Fruit fly (Drosophila melanogaster) whole organism, prepupa: ENCODE results near the gene mAChR-C.

ENCODE experiments used
- CG10631 ChIP-seq: fragments of 200-800 bp; sonication (Bioruptor generic); optimal IDR thresholded peaks from 2 replicates; lab custom pipeline; 2016; ENCODE audit warnings: missing biosample characterization, missing genetic modification characterization
- CG10669 ChIP-seq: fragments of 200-800 bp; sonication (Bioruptor generic); optimal IDR thresholded peaks from 3 replicates; lab custom pipeline; 2018; ENCODE audit warnings: missing biosample characterization, mild to moderate bottlenecking, missing genetic modification characterization, moderate library complexity
- CG11294 ChIP-seq: fragments of 200-800 bp; sonication (Bioruptor generic); IDR thresholded peaks from 2 replicates; pipeline ENCODE4 v1.3.6; 2022; ENCODE audit warnings: missing biosample characterization, missing genetic modification characterization
- CG11762 ChIP-seq: fragments of 200-800 bp; sonication (Bioruptor generic); optimal IDR thresholded peaks from 3 replicates; lab custom pipeline; 2016; ENCODE audit warnings: missing biosample characterization, missing genetic modification characterization; ENCODE audit not compliant: insufficient read depth
- CG15336 ChIP-seq: fragments of 200-800 bp; sonication (Bioruptor generic); IDR thresholded peaks from 2 replicates; pipeline ENCODE4 v1.3.6; 2022; ENCODE audit warnings: missing biosample characterization, missing genetic modification characterization
- CG1621 ChIP-seq: fragments of 200-800 bp; sonication (Bioruptor generic); optimal IDR thresholded peaks from 3 replicates; lab custom pipeline; 2018; ENCODE audit warnings: missing biosample characterization, mild to moderate bottlenecking, missing genetic modification characterization
- CG16779 ChIP-seq: fragments of 200-800 bp; sonication (Bioruptor generic); optimal IDR thresholded peaks from 3 replicates; lab custom pipeline; 2017; ENCODE audit warnings: missing biosample characterization, mild to moderate bottlenecking, missing genetic modification characterization
- CG3032 ChIP-seq: fragments of 200-800 bp; optimal IDR thresholded peaks from 2 replicates; lab custom pipeline; 2019; ENCODE audit warnings: missing biosample characterization, mild to moderate bottlenecking, missing genetic modification characterization, moderate library complexity
- CG31627 ChIP-seq: fragments of 200-800 bp; sonication (Bioruptor generic); optimal IDR thresholded peaks from 3 replicates; lab custom pipeline; 2016; ENCODE audit warnings: missing biosample characterization, missing genetic modification characterization
- CG32006 ChIP-seq: fragments of 200-800 bp; sonication (Bioruptor generic); optimal IDR thresholded peaks from 3 replicates; lab custom pipeline; 2017; ENCODE audit warnings: missing biosample characterization, mild to moderate bottlenecking, missing genetic modification characterization
- CG4318 ChIP-seq: fragments of 200-800 bp; sonication (Bioruptor generic); optimal IDR thresholded peaks from 3 replicates; lab custom pipeline; 2017; ENCODE audit warnings: missing biosample characterization, mild to moderate bottlenecking, missing genetic modification characterization
- CG6163 ChIP-seq: fragments of 200-800 bp; sonication (Bioruptor generic); IDR thresholded peaks from 3 replicates; pipeline ENCODE4 v1.3.6; 2022; ENCODE audit warnings: missing biosample characterization, missing genetic modification characterization
- CG6792 ChIP-seq: fragments of 200-800 bp; sonication (Bioruptor generic); optimal IDR thresholded peaks from 3 replicates; lab custom pipeline; 2016; ENCODE audit warnings: missing biosample characterization, missing genetic modification characterization
- CG6808 ChIP-seq: fragments of 200-800 bp; sonication (Bioruptor generic); optimal IDR thresholded peaks from 3 replicates; lab custom pipeline; 2017; ENCODE audit warnings: missing biosample characterization, missing genetic modification characterization, mild to moderate bottlenecking, moderate library complexity, missing genetic modification reagents
- CG6854 ChIP-seq: fragments of 200-800 bp; sonication (Bioruptor generic); optimal IDR thresholded peaks from 2 replicates; lab custom pipeline; 2017; ENCODE audit warnings: missing biosample characterization, mild to moderate bottlenecking, missing genetic modification characterization
- CG7368 ChIP-seq: fragments of 200-800 bp; sonication (Bioruptor generic); optimal IDR thresholded peaks from 3 replicates; lab custom pipeline; 2016; ENCODE audit warnings: missing biosample characterization, missing genetic modification characterization
- CG8319 ChIP-seq: fragments of 200-800 bp; sonication (Bioruptor generic); optimal IDR thresholded peaks from 3 replicates; lab custom pipeline; 2016; ENCODE audit warnings: missing biosample characterization, missing genetic modification characterization
- CG8632 ChIP-seq: fragments of 200-800 bp; sonication (Bioruptor generic); optimal IDR thresholded peaks from 3 replicates; lab custom pipeline; 2016; ENCODE audit warnings: missing biosample characterization, missing genetic modification characterization
- CG9139 ChIP-seq: fragments of 200-800 bp; sonication (Bioruptor generic); optimal IDR thresholded peaks from 3 replicates; lab custom pipeline; 2017; ENCODE audit warnings: missing biosample characterization, mild to moderate bottlenecking, missing genetic modification characterization
- Eip78C ChIP-seq: fragments of 200-800 bp; sonication (Bioruptor generic); peaks from one replicate; lab custom pipeline; 2016; ENCODE audit warnings: missing biosample characterization, missing genetic modification characterization
- Eip93F ChIP-seq: fragments of 200-800 bp; sonication (Bioruptor generic); optimal IDR thresholded peaks from 2 replicates; lab custom pipeline; 2016; ENCODE audit warnings: missing biosample characterization, mild to moderate bottlenecking, missing genetic modification characterization
- Ets21C ChIP-seq: fragments of 200-800 bp; sonication (Bioruptor generic); optimal IDR thresholded peaks from 3 replicates; lab custom pipeline; 2016; ENCODE audit warnings: missing biosample characterization, missing genetic modification characterization
- Gug ChIP-seq: fragments of 200-800 bp; sonication (Bioruptor generic); IDR thresholded peaks from 2 replicates; pipeline ENCODE4 v1.3.6; 2022; ENCODE audit warnings: missing biosample characterization, missing genetic modification characterization
- Hr38 ChIP-seq: sonication (Bioruptor generic); optimal IDR thresholded peaks from 2 replicates; lab custom pipeline; 2016; ENCODE audit warnings: missing biosample characterization, missing genetic modification characterization
- Hr39 ChIP-seq: fragments of 200-800 bp; sonication (Bioruptor generic); optimal IDR thresholded peaks from 2 replicates; lab custom pipeline; 2016; ENCODE audit warnings: missing biosample characterization, missing genetic modification characterization
- Hr4 ChIP-seq: fragments of 200-800 bp; sonication (Bioruptor generic); optimal IDR thresholded peaks from 3 replicates; lab custom pipeline; 2016; ENCODE audit warnings: missing biosample characterization, missing genetic modification characterization
- Lpt ChIP-seq: fragments of 200-800 bp; sonication (Bioruptor generic); optimal IDR thresholded peaks from 3 replicates; lab custom pipeline; 2016; ENCODE audit warnings: missing biosample characterization, missing genetic modification characterization
- Met ChIP-seq: fragments of 200-800 bp; sonication (Bioruptor generic); optimal IDR thresholded peaks from 3 replicates; lab custom pipeline; 2016; ENCODE audit warnings: missing biosample characterization, missing genetic modification characterization
- OdsH ChIP-seq: fragments of 200-800 bp; sonication (Bioruptor generic); optimal IDR thresholded peaks from 3 replicates; lab custom pipeline; 2016; ENCODE audit warnings: missing biosample characterization, missing genetic modification characterization
- Sox102F ChIP-seq: fragments of 200-800 bp; sonication (Bioruptor generic); optimal IDR thresholded peaks from 2 replicates; lab custom pipeline; 2016; ENCODE audit warnings: missing biosample characterization, mild to moderate bottlenecking, missing genetic modification characterization
- Sox14 ChIP-seq: fragments of 200-800 bp; sonication (Bioruptor generic); optimal IDR thresholded peaks from 3 replicates; lab custom pipeline; 2016; ENCODE audit warnings: missing biosample characterization, missing genetic modification characterization
- Sox15 ChIP-seq: fragments of 200-800 bp; sonication (Bioruptor generic); optimal IDR thresholded peaks from 3 replicates; lab custom pipeline; 2016; ENCODE audit warnings: missing biosample characterization, missing genetic modification characterization
- achi ChIP-seq: fragments of 200-800 bp; sonication (Bioruptor generic); optimal IDR thresholded peaks from 3 replicates; lab custom pipeline; 2016; ENCODE audit warnings: missing biosample characterization, missing genetic modification characterization
- acj6 ChIP-seq: fragments of 200-800 bp; sonication (Bioruptor generic); optimal IDR thresholded peaks from 3 replicates; lab custom pipeline; 2016; ENCODE audit warnings: missing biosample characterization, missing genetic modification characterization
- cyc ChIP-seq: fragments of 200-800 bp; sonication (Bioruptor generic); optimal IDR thresholded peaks from 3 replicates; lab custom pipeline; 2016; ENCODE audit warnings: missing biosample characterization, missing genetic modification characterization
- dsx ChIP-seq: fragments of 200-800 bp; optimal IDR thresholded peaks from 3 replicates; lab custom pipeline; 2019; ENCODE audit warnings: missing biosample characterization, mild to moderate bottlenecking, missing genetic modification characterization, moderate library complexity; ENCODE audit not compliant: poor library complexity, severe bottlenecking
- eg ChIP-seq: fragments of 200-800 bp; sonication (Bioruptor generic); IDR thresholded peaks from 3 replicates; pipeline ENCODE4 v1.3.6; 2022; ENCODE audit warnings: missing biosample characterization, missing genetic modification characterization
- esn ChIP-seq: fragments of 200-800 bp; sonication (Bioruptor generic); optimal IDR thresholded peaks from 2 replicates; lab custom pipeline; 2016; ENCODE audit warnings: missing biosample characterization, mild to moderate bottlenecking, missing genetic modification characterization, moderate library complexity
- fd85E ChIP-seq: fragments of 200-800 bp; sonication (Bioruptor generic); optimal IDR thresholded peaks from 3 replicates; lab custom pipeline; 2016; ENCODE audit warnings: missing biosample characterization, missing genetic modification characterization
- fkh ChIP-seq: fragments of 200-800 bp; sonication (Bioruptor generic); optimal IDR thresholded peaks from 3 replicates; lab custom pipeline; 2017; ENCODE audit warnings: missing biosample characterization, mild to moderate bottlenecking, missing genetic modification characterization, moderate library complexity
- lz ChIP-seq: fragments of 200-800 bp; sonication (Bioruptor generic); optimal IDR thresholded peaks from 3 replicates; lab custom pipeline; 2016; ENCODE audit warnings: missing biosample characterization, missing genetic modification characterization
- net ChIP-seq: fragments of 200-800 bp; sonication (Bioruptor generic); optimal IDR thresholded peaks from 3 replicates; lab custom pipeline; 2016; ENCODE audit warnings: missing biosample characterization, missing genetic modification characterization
- pdm3 ChIP-seq: fragments of 200-800 bp; sonication (Bioruptor generic); optimal IDR thresholded peaks from 3 replicates; lab custom pipeline; 2016; ENCODE audit warnings: missing biosample characterization, missing genetic modification characterization
- spab ChIP-seq: fragments of 200-800 bp; sonication (Bioruptor generic); optimal IDR thresholded peaks from 2 replicates; lab custom pipeline; 2017; ENCODE audit warnings: missing biosample characterization, mild to moderate bottlenecking, missing genetic modification characterization, missing genetic modification reagents
- ss ChIP-seq, 2 experiments: fragments of 200-800 bp; sonication (Bioruptor generic); optimal IDR thresholded peaks; 2 replicates in 1 of 2; 3 replicates in 1 of 2; lab custom pipeline; 2017 to 2018; ENCODE audit warnings: mild to moderate bottlenecking in 2 of 2, missing biosample characterization in 2 of 2, missing genetic modification characterization in 2 of 2, moderate library complexity in 1 of 2
- vri ChIP-seq: fragments of 200-800 bp; sonication (Bioruptor generic); optimal IDR thresholded peaks from 3 replicates; lab custom pipeline; 2016; ENCODE audit warnings: missing biosample characterization, mild to moderate bottlenecking, missing genetic modification characterization

mAChR-C gene

DNA sequence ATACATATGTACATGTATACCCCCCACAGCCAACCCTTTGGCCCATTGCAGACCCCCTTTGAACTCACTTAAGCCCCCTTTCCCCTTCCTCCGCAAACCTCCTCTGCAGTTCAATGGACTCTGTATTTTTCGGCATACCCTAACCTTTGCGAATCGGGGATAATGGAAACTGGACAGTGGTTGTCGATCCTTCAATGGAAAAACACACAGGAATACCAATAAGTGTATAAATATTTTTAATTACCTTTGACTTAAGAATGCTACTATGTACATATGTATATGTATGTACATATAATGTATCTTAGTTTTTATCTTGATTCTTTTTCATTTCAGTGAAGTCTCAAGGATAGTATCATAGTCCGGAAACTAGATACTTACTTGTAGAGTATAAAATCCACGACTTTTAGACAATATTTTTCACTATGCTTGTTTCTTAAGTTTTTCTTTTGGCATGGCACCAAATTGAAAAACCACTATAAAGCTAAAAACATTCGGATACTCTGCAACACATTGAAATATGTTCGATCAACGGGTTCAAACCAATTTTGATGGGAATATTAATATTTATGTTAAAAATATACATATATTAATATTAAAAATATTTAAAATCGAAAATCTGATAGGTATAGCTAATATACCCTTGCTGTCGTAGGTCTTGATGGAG is 24.0 kb upstream of the mAChR-C start (continued):
- TF ChIP-seq fd85E (GFP tag; lab: Kevin White, UChicago): no peak
- TF ChIP-seq vri (GFP tag; lab: Kevin White, UChicago): no peak
- TF ChIP-seq cyc (GFP tag; lab: Kevin White, UChicago): peak; percentile 47
- TF ChIP-seq acj6: peak; percentile 57
- TF ChIP-seq lz (GFP tag; lab: Kevin White, UChicago): peak; percentile 60
- TF ChIP-seq CG6163 (GFP tag; lab: Robert Waterston, UW): peak; percentile 78
- TF ChIP-seq CG6792 (GFP tag; lab: Kevin White, UChicago): peak; percentile 32
- peak; percentile 21 for TF ChIP-seq CG16779 (tag; lab: Kevin White, UChicago)
- no peak for TF ChIP-seq CG1621
- TF ChIP-seq, all 60 proteins: peak for 49

DNA sequence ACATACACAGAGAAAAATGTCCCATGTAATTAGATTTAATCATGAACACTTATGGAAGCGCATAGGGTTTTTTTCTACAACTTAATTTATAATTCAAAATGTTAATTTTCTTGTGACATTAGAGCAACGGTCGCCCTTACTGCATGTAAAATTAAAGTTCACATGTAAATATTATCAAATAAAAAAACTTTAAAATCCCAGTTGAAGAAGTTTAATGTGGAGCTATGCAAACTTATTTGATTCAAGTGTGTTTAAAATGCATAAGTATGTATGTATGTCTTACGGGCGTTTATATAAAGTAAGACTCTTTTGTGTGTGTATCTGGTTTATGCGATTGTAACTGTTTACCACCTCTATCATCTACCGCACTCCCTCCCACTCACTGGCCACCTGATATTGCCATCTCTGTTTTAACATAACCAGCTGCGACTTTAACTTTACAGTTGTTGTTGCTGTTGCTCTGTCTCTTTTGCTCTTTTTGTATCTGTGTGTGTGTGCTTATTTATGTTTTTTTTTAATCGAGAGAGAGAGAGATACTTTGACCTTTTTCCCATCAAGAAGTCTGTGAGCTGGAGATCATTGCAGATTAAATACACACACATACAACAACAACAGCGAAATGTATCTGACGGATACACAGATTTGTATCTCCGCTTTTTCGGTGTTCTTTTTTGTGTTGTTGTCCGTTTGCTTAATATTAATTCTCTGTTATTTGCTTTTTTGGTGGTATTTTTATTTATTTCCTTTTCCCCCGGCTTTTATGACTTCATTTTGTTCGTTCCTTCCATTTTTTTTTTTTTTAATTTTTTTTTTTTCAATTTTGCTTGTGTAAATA is 23.1 kb upstream of the mAChR-C start:
- TF ChIP-seq lz (GFP tag; lab: Kevin White, UChicago) (peak; percentile 95), Hr4 (GFP tag; lab: Kevin White, UChicago) (peak; percentile 91), CG8632 (GFP tag; lab: Kevin White, UChicago) (peak; percentile 88), fd85E (GFP tag; lab: Kevin White, UChicago) (no peak), CG3032 (tag; lab: Kevin White, UChicago) (peak; percentile 87), CG6792 (GFP tag; lab: Kevin White, UChicago) (peak; percentile 90), Ets21C (peak; percentile 91), Eip78C (GFP tag; lab: Kevin White, UChicago) (peak; percentile 99), CG31627 (GFP tag; lab: Kevin White, UChicago) (peak; percentile 92), net (GFP tag; lab: Kevin White, UChicago) (peak; percentile 86), CG7368 (peak; percentile 41), CG6854 (GFP tag; lab: Kevin White, UChicago) (no peak), CG10669 (peak; percentile 66), Hr39 (GFP tag; lab: Kevin White, UChicago) (peak; percentile 91), CG6808 (GFP tag; lab: Kevin White, UChicago) (peak; percentile 69), vri (GFP tag; lab: Kevin White, UChicago) (peak; percentile 77), Met (GFP tag; lab: Kevin White, UChicago) (peak; percentile 92), Lpt (GFP tag; lab: Kevin White, UChicago) (peak; percentile 76), eg (GFP tag; lab: Robert Waterston, UW) (peak; percentile 70), Sox14 (GFP tag; lab: Kevin White, UChicago) (peak; percentile 94), CG4318 (GFP tag; lab: Kevin White, UChicago) (peak; percentile 90), CG11762 (peak; percentile 48), fkh (peak; percentile 91), ss (GFP tag; optimal IDR thresholded peaks at IDR 0.05; lab: Kevin White, UChicago) (peak; percentile 81 to 92), pdm3 (peak; percentile 95), CG8319 (GFP tag; lab: Kevin White, UChicago) (peak; percentile 63), CG10631 (GFP tag; lab: Kevin White, UChicago) (peak; percentile 88), acj6 (peak; percentile 94), Hr38 (no peak), spab (GFP tag; lab: Kevin White, UChicago) (peak; percentile 66), dsx (GFP tag; lab: Kevin White, UChicago) (peak; percentile 85), CG32006 (GFP tag; lab: Kevin White, UChicago) (peak; percentile 96), Gug (GFP tag; lab: Robert Waterston, UW) (peak; percentile 49), CG1621 (peak; percentile 73), Eip93F (GFP tag; lab: Kevin White, UChicago) (peak; percentile 85), esn (peak; percentile 95), OdsH (peak; percentile 93), CG9139 (GFP tag; lab: Kevin White, UChicago) (peak; percentile 50), Sox15 (peak; percentile 90), achi (peak; percentile 87), CG11294 (GFP tag; lab: Robert Waterston, UW) (peak; percentile 37; the same call in 1 of the 2 replicates), CG15336 (GFP tag; lab: Robert Waterston, UW) (peak; percentile 88), Sox102F (GFP tag; lab: Kevin White, UChicago) (peak; percentile 93)
